Worm (Caenorhabditis elegans) whole organism, L4/young adult: Measurements from ENCODE around the gene M18.3.

Source experiments
- W03F9.2 ChIP-seq: fragments of 150-350 bp; optimal IDR thresholded peaks from 2 replicates; lab custom pipeline; 2014; ENCODE audit warnings: missing biosample characterization, missing genetic modification characterization
- dao-5 ChIP-seq: sonication (generic microtip); optimal IDR thresholded peaks from 2 replicates; lab custom pipeline; 2016; ENCODE audit warnings: missing genotype, missing genetic modification characterization, moderate library complexity, missing compliant biosample characterization
- him-1 ChIP-seq: sonication (generic microtip); optimal IDR thresholded peaks from 2 replicates; lab custom pipeline; 2016; ENCODE audit warnings: missing genotype, missing genetic modification reagents, missing genetic modification characterization, missing compliant biosample characterization

ce11 chrIV:12145681-12146080, 40.0 kb downstream of the M18.3 start, which contains the start of gene B0001.3:
- TF ChIP-seq him-1 (tag; lab: Kevin White, UChicago) (no peak), W03F9.2 (tag; lab: Kevin White, UChicago) (no peak), dao-5 (no peak)
